Fruit fly (Drosophila melanogaster) whole organism, embryonic: ENCODE measurements around the gene Ndfip.

ENCODE experiments used
- ATbp ChIP-seq: fragments of 200-800 bp; sonication (Bioruptor generic); optimal IDR thresholded peaks from 2 replicates; lab custom pipeline; 2017; ENCODE audit warnings: missing biosample characterization, mild to moderate bottlenecking, missing genetic modification characterization, missing genetic modification reagents
- Aef1 ChIP-seq: fragments of 200-800 bp; sonication (Bioruptor generic); IDR thresholded peaks from 3 replicates; pipeline ENCODE4 v1.3.6; 2022; ENCODE audit warnings: missing biosample characterization, missing genetic modification characterization
- Antp ChIP-seq: fragments of 200-800 bp; sonication (Bioruptor generic); optimal IDR thresholded peaks from 3 replicates; lab custom pipeline; 2016; ENCODE audit warnings: missing biosample characterization, missing genetic modification characterization
- Bgb ChIP-seq: fragments of 200-800 bp; sonication (Bioruptor generic); IDR thresholded peaks from 2 replicates; pipeline ENCODE4 v1.3.6; 2022; ENCODE audit warnings: missing biosample characterization, missing genetic modification characterization; ENCODE audit not compliant: partially characterized antibody
- CG10147 ChIP-seq: fragments of 200-800 bp; sonication (Bioruptor generic); optimal IDR thresholded peaks from 2 replicates; lab custom pipeline; 2019; ENCODE audit warnings: missing biosample characterization, mild to moderate bottlenecking, missing genetic modification characterization, moderate library complexity
- CG10565 ChIP-seq: fragments of 200-800 bp; sonication (Bioruptor generic); optimal IDR thresholded peaks from 3 replicates; lab custom pipeline; 2016; ENCODE audit warnings: missing biosample characterization, mild to moderate bottlenecking, missing genetic modification characterization
- CG10959 ChIP-seq: fragments of 200-800 bp; sonication (Bioruptor generic); IDR thresholded peaks from 2 replicates; pipeline ENCODE4 v1.3.6; 2022; ENCODE audit warnings: missing biosample characterization, missing genetic modification characterization
- CG12299 ChIP-seq: fragments of 200-800 bp; sonication (Bioruptor generic); optimal IDR thresholded peaks from 2 replicates; lab custom pipeline; 2018; ENCODE audit warnings: missing biosample characterization, mild to moderate bottlenecking, missing genetic modification characterization
- CG13287 ChIP-seq: fragments of 200-800 bp; sonication (Bioruptor generic); IDR thresholded peaks from 2 replicates; pipeline ENCODE4 v1.3.6; 2022; ENCODE audit warnings: missing biosample characterization, missing genetic modification characterization; ENCODE audit not compliant: partially characterized antibody
- CG14710 ChIP-seq: fragments of 200-800 bp; sonication (Bioruptor generic); optimal IDR thresholded peaks from 3 replicates; lab custom pipeline; 2019; ENCODE audit warnings: missing biosample characterization, mild to moderate bottlenecking, missing genetic modification characterization, moderate library complexity
- CG15514 ChIP-seq: fragments of 200-800 bp; sonication (Bioruptor generic); optimal IDR thresholded peaks from 3 replicates; lab custom pipeline; 2017; ENCODE audit warnings: missing biosample characterization, missing genetic modification characterization, mild to moderate bottlenecking, moderate library complexity, missing genetic modification reagents
- CG15696 ChIP-seq: fragments of 200-800 bp; sonication (Bioruptor generic); optimal IDR thresholded peaks from 2 replicates; lab custom pipeline; 2019; ENCODE audit warnings: missing biosample characterization, mild to moderate bottlenecking, missing genetic modification characterization, moderate library complexity
- CG1647 ChIP-seq: fragments of 200-800 bp; sonication (Bioruptor generic); optimal IDR thresholded peaks from 3 replicates; lab custom pipeline; 2016; ENCODE audit warnings: missing biosample characterization, missing genetic modification characterization
- CG16779 ChIP-seq: fragments of 200-800 bp; sonication (Bioruptor generic); IDR thresholded peaks from 2 replicates; pipeline ENCODE4 v1.3.6; 2022; ENCODE audit warnings: missing biosample characterization, missing genetic modification characterization
- CG16813 ChIP-seq: fragments of 200-800 bp; sonication (Bioruptor generic); IDR thresholded peaks from 3 replicates; pipeline ENCODE4 v1.3.6; 2022; ENCODE audit warnings: missing biosample characterization, missing genetic modification characterization; ENCODE audit not compliant: partially characterized antibody
- CG16863 ChIP-seq: fragments of 200-800 bp; sonication (Bioruptor generic); optimal IDR thresholded peaks from 3 replicates; lab custom pipeline; 2016; ENCODE audit warnings: missing biosample characterization, missing genetic modification characterization
- CG17359 ChIP-seq: fragments of 200-800 bp; sonication (Bioruptor generic); optimal IDR thresholded peaks from 3 replicates; lab custom pipeline; 2018; ENCODE audit warnings: missing biosample characterization, mild to moderate bottlenecking, missing genetic modification characterization, moderate library complexity
- CG18476 ChIP-seq: fragments of 200-800 bp; sonication (Bioruptor generic); optimal IDR thresholded peaks from 2 replicates; lab custom pipeline; 2016; ENCODE audit warnings: missing biosample characterization, mild to moderate bottlenecking, missing genetic modification characterization
- CG6813 ChIP-seq: fragments of 200-800 bp; sonication (Bioruptor generic); optimal IDR thresholded peaks from 2 replicates; lab custom pipeline; 2017; ENCODE audit warnings: missing biosample characterization, missing genetic modification characterization, mild to moderate bottlenecking, moderate library complexity, missing genetic modification reagents
- CG8388 ChIP-seq: fragments of 200-800 bp; sonication (Bioruptor generic); optimal IDR thresholded peaks from 2 replicates; lab custom pipeline; 2019; ENCODE audit warnings: missing biosample characterization, mild to moderate bottlenecking, missing genetic modification characterization, moderate library complexity
- CG9437 ChIP-seq: fragments of 200-800 bp; sonication (Bioruptor generic); optimal IDR thresholded peaks from 2 replicates; lab custom pipeline; 2018; ENCODE audit warnings: missing biosample characterization, mild to moderate bottlenecking, missing genetic modification characterization
- CTCF ChIP-seq: fragments of 200-800 bp; sonication (Bioruptor generic); optimal IDR thresholded peaks from 2 replicates; lab custom pipeline; 2017; ENCODE audit warnings: missing biosample characterization, mild to moderate bottlenecking, missing genetic modification characterization, moderate library complexity
- Dad ChIP-seq: fragments of 200-800 bp; sonication (Bioruptor generic); optimal IDR thresholded peaks from 3 replicates; lab custom pipeline; 2016; ENCODE audit warnings: missing biosample characterization, missing genetic modification characterization
- HLH3B ChIP-seq: fragments of 200-800 bp; sonication (Bioruptor generic); IDR thresholded peaks from 2 replicates; pipeline ENCODE4 v1.3.6; 2022; ENCODE audit warnings: missing biosample characterization, missing genetic modification characterization
- HLH54F ChIP-seq: fragments of 200-800 bp; sonication (Bioruptor generic); optimal IDR thresholded peaks from 3 replicates; lab custom pipeline; 2016; ENCODE audit warnings: missing biosample characterization, missing genetic modification characterization
- HmgD ChIP-seq: fragments of 200-800 bp; sonication (Bioruptor generic); optimal IDR thresholded peaks from 3 replicates; lab custom pipeline; 2016; ENCODE audit warnings: missing biosample characterization, missing genetic modification characterization
- Max ChIP-seq: fragments of 200-800 bp; sonication (Bioruptor generic); optimal IDR thresholded peaks from 2 replicates; lab custom pipeline; 2016; ENCODE audit warnings: missing biosample characterization, mild to moderate bottlenecking, missing genetic modification characterization
- Mrtf ChIP-seq: fragments of 200-800 bp; sonication (Bioruptor generic); IDR thresholded peaks from 3 replicates; pipeline ENCODE4 v1.3.6; 2022; ENCODE audit warnings: missing biosample characterization, missing genetic modification characterization
- NC2α ChIP-seq: fragments of 200-800 bp; sonication (Bioruptor generic); optimal IDR thresholded peaks from 2 replicates; lab custom pipeline; 2016; ENCODE audit warnings: missing biosample characterization, missing genetic modification characterization
- Neu2 ChIP-seq: fragments of 200-800 bp; sonication (Bioruptor generic); optimal IDR thresholded peaks from 3 replicates; lab custom pipeline; 2016; ENCODE audit warnings: missing biosample characterization, missing genetic modification characterization, borderline replicate concordance
- Rfx ChIP-seq: fragments of 200-800 bp; sonication (Bioruptor generic); IDR thresholded peaks from 2 replicates; pipeline ENCODE4 v1.3.6; 2022; ENCODE audit warnings: missing biosample characterization, missing genetic modification characterization
- Rx ChIP-seq: fragments of 200-800 bp; sonication (Bioruptor generic); IDR thresholded peaks from 2 replicates; pipeline ENCODE4 v1.3.6; 2022; ENCODE audit warnings: missing biosample characterization, missing genetic modification characterization
- Trl ChIP-seq, 3 experiments: fragments of >200 bp in 2 of 3; fragments of 200-800 bp in 1 of 3; sonication (Bioruptor generic) in 1 of 3; optimal IDR thresholded peaks; 2 replicates in 1 of 3; 3 replicates in 2 of 3; lab custom pipeline; 2016 to 2017; ENCODE audit warnings: missing biosample characterization in 1 of 3, missing genetic modification characterization in 1 of 3
- br ChIP-seq: fragments of >200 bp; optimal IDR thresholded peaks from 2 replicates; lab custom pipeline; 2017
- cg ChIP-seq: fragments of 200-800 bp; sonication (Bioruptor generic); optimal IDR thresholded peaks from 3 replicates; lab custom pipeline; 2019; ENCODE audit warnings: missing biosample characterization, mild to moderate bottlenecking, missing genetic modification characterization, moderate library complexity
- danr ChIP-seq: fragments of 200-800 bp; sonication (Bioruptor generic); IDR thresholded peaks from 2 replicates; pipeline ENCODE4 v1.3.6; 2022; ENCODE audit warnings: missing biosample characterization, missing genetic modification characterization
- dati ChIP-seq: fragments of 200-800 bp; sonication (Bioruptor generic); IDR thresholded peaks from 2 replicates; pipeline ENCODE4 v1.3.6; 2022; ENCODE audit warnings: missing biosample characterization, missing genetic modification characterization
- dm ChIP-seq: fragments of 200-800 bp; sonication (Bioruptor generic); optimal IDR thresholded peaks from 3 replicates; lab custom pipeline; 2016; ENCODE audit warnings: missing biosample characterization, missing genetic modification characterization
- dmrt11E ChIP-seq: fragments of 200-800 bp; sonication (Bioruptor generic); optimal IDR thresholded peaks from 3 replicates; lab custom pipeline; 2018; ENCODE audit warnings: missing biosample characterization, mild to moderate bottlenecking, missing genetic modification characterization, moderate library complexity
- ftz-f1 ChIP-seq: fragments of 200-800 bp; sonication (Bioruptor generic); optimal IDR thresholded peaks from 2 replicates; lab custom pipeline; 2016; ENCODE audit warnings: missing biosample characterization, missing genetic modification characterization
- gro ChIP-seq: fragments of 200-800 bp; sonication (Bioruptor generic); optimal IDR thresholded peaks from 2 replicates; lab custom pipeline; 2016; ENCODE audit warnings: missing biosample characterization, missing genetic modification characterization
- hbn ChIP-seq: fragments of 200-800 bp; sonication (Bioruptor generic); IDR thresholded peaks from 2 replicates; pipeline ENCODE4 v1.3.6; 2022; ENCODE audit warnings: missing biosample characterization, missing genetic modification characterization; ENCODE audit not compliant: partially characterized antibody
- jing ChIP-seq: fragments of 200-800 bp; sonication (Bioruptor generic); optimal IDR thresholded peaks from 2 replicates; lab custom pipeline; 2018; ENCODE audit warnings: missing biosample characterization, mild to moderate bottlenecking, missing genetic modification characterization
- lmd ChIP-seq: fragments of 200-800 bp; sonication (Bioruptor generic); IDR thresholded peaks from 2 replicates; pipeline ENCODE4 v1.3.6; 2022; ENCODE audit warnings: missing biosample characterization, missing genetic modification characterization
- luna ChIP-seq: fragments of 200-800 bp; sonication (Bioruptor generic); optimal IDR thresholded peaks from 2 replicates; lab custom pipeline; 2016; ENCODE audit warnings: missing biosample characterization, missing genetic modification characterization
- nom ChIP-seq: fragments of 200-800 bp; sonication (Bioruptor generic); optimal IDR thresholded peaks from 2 replicates; lab custom pipeline; 2017; ENCODE audit warnings: missing biosample characterization, missing genetic modification characterization, mild to moderate bottlenecking, moderate library complexity, missing genetic modification reagents
- pan ChIP-seq, 4 experiments: fragments of >200 bp in 3 of 4; fragments of 200-800 bp in 1 of 4; sonication (Bioruptor generic) in 1 of 4; optimal IDR thresholded peaks in 3 of 4; IDR thresholded peaks in 1 of 4; 2 replicates each; pipeline versions ENCODE4 v1.3.6 to Lab custom; 2017 to 2022; ENCODE audit warnings: missing biosample characterization in 2 of 4, missing genetic modification characterization in 2 of 4, mixed read lengths in 1 of 4
- ranshi ChIP-seq: fragments of 200-800 bp; sonication (Bioruptor generic); IDR thresholded peaks from 2 replicates; pipeline ENCODE4 v1.3.6; 2022; ENCODE audit warnings: missing biosample characterization, missing genetic modification characterization
- tna ChIP-seq: fragments of 200-800 bp; sonication (Bioruptor generic); IDR thresholded peaks from 2 replicates; pipeline ENCODE4 v1.3.6; 2022; ENCODE audit warnings: missing biosample characterization, missing genetic modification characterization; ENCODE audit not compliant: partially characterized antibody
- zfh2 ChIP-seq: fragments of 200-800 bp; sonication (Bioruptor generic); optimal IDR thresholded peaks from 2 replicates; lab custom pipeline; 2016; ENCODE audit warnings: missing biosample characterization, missing genetic modification characterization

Gene Ndfip

dm6 chr3L:17621451-17621946 lies 32.6 kb downstream of the Ndfip start, which contains the start of the genes Vps60 and anchor (continued):
- TF ChIP-seq zfh2, result peak; percentile 65
- peak; percentile 52 for TF ChIP-seq nom (GFP tag; lab: Kevin White, UChicago)
- TF ChIP-seq CG16779 (GFP tag; lab: Robert Waterston, UW), result no peak
- no peak; the same call in 1 of the 2 replicates for TF ChIP-seq lmd (GFP tag; lab: Robert Waterston, UW)
- peak; percentile 41 for TF ChIP-seq CG1647
- no peak for TF ChIP-seq dati
- peak; percentile 63 for TF ChIP-seq Antp (GFP tag; lab: Kevin White, UChicago)
- no peak for TF ChIP-seq cg (GFP tag; lab: Kevin White, UChicago)
- peak; percentile 45 for TF ChIP-seq luna (GFP tag; lab: Kevin White, UChicago)
- peak; percentile 82 for TF ChIP-seq gro (GFP tag; lab: Kevin White, UChicago)
- no peak for TF ChIP-seq jing (GFP tag; lab: Kevin White, UChicago)
- peak; percentile 48 for TF ChIP-seq CG8388
- TF ChIP-seq tna (GFP tag; lab: Robert Waterston, UW), result no peak
- peak; percentile 20 for TF ChIP-seq CG9437 (GFP tag; lab: Kevin White, UChicago)
- peak; percentile 26 for TF ChIP-seq dm
- no peak for TF ChIP-seq Aef1
- TF ChIP-seq CG16813, result no peak
- no peak for TF ChIP-seq danr (GFP tag; lab: Robert Waterston, UW)
- TF ChIP-seq Rx (GFP tag; lab: Robert Waterston, UW), result no peak
- no peak for TF ChIP-seq dmrt11E
- TF ChIP-seq ranshi, result no peak
- TF ChIP-seq CG18476, result peak; percentile 63
- peak; percentile 69 for TF ChIP-seq HmgD (GFP tag; lab: Kevin White, UChicago)
- TF ChIP-seq Dad (GFP tag; lab: Kevin White, UChicago), result peak; percentile 25
- peak; percentile 50; the same call in 1 of the 2 replicates for TF ChIP-seq CG13287 (GFP tag; lab: Robert Waterston, UW)
- peak; percentile 67 for TF ChIP-seq Max
- TF ChIP-seq CG15696 (tag; lab: Kevin White, UChicago), result no peak
- no peak for TF ChIP-seq CG10565 (GFP tag; lab: Kevin White, UChicago)
- no peak for TF ChIP-seq ftz-f1 (GFP tag; lab: Kevin White, UChicago)
- no peak for TF ChIP-seq CTCF (GFP tag; lab: Kevin White, UChicago)
- TF ChIP-seq br (lab: Kevin White, UChicago), result no peak
- peak; percentile 58 for TF ChIP-seq CG16863 (GFP tag; lab: Kevin White, UChicago)
- peak; percentile 15 for TF ChIP-seq Neu2 (GFP tag; lab: Kevin White, UChicago)
- TF ChIP-seq CG12299 (tag; lab: Kevin White, UChicago), result peak; percentile 14
- TF ChIP-seq CG14710, result peak; percentile 87
- TF ChIP-seq Trl (optimal IDR thresholded peaks at IDR 0.05; lab: Kevin White, UChicago), result no peak
- TF ChIP-seq Trl (GFP tag; optimal IDR thresholded peaks at IDR 0.05; lab: Kevin White, UChicago), result peak; percentile 64
- TF ChIP-seq CG17359 (tag; lab: Kevin White, UChicago), result peak; percentile 19
- no peak for TF ChIP-seq hbn (GFP tag; lab: Robert Waterston, UW)
- peak; percentile 38 for TF ChIP-seq CG10147 (GFP tag; lab: Kevin White, UChicago)
- TF ChIP-seq HLH3B (GFP tag; lab: Robert Waterston, UW), result no peak
- TF ChIP-seq CG15514 (GFP tag; lab: Kevin White, UChicago), result peak; percentile 88
- TF ChIP-seq Rfx (GFP tag; lab: Robert Waterston, UW), result 0 out of 2 replicates have a peak, but pooled peaks have one; percentile 23
- TF ChIP-seq NC2α (GFP tag; lab: Kevin White, UChicago), result peak; percentile 37
- TF ChIP-seq CG10959 (GFP tag; lab: Robert Waterston, UW), result no peak
- TF ChIP-seq Mrtf (GFP tag; lab: Robert Waterston, UW), result no peak
- peak; percentile 72 for TF ChIP-seq HLH54F (GFP tag; lab: Kevin White, UChicago)
- TF ChIP-seq ATbp (GFP tag; lab: Kevin White, UChicago), result no peak
- TF ChIP-seq CG6813 (GFP tag; lab: Kevin White, UChicago), result no peak
- TF ChIP-seq Bgb (GFP tag; lab: Robert Waterston, UW), result no peak
- no peak for TF ChIP-seq pan (optimal IDR thresholded peaks at IDR 0.05; lab: Kevin White, UChicago)
- no peak for TF ChIP-seq pan (GFP tag; optimal IDR thresholded peaks at IDR 0.05 in 1 of 2, IDR thresholded peaks at IDR 0.05 in 1 of 2)
